Fruit fly (Drosophila melanogaster): ENCODE data around the gene Exd2.

Exd2 gene

DNA sequence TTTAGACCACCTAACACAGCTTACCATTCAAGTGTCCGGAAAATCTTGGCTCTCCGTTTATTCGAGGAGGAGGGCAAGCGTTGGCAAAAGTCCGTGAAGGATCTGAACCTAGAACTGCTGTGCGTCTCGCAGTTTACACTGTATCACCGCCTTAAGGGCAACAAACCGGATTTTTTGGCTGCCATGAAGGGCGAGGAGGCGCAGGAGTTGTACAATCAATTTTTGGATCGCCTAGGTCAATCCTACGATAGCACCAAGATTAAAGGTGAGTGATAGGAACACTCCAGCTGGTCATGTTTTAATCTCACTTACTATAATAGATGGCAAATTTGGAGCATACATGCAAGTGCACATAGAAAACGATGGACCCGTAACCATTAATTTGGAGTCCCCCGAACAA lies 5.2 kb downstream of the Exd2 start:
- no peak for TF ChIP-seq CG11617 (GFP tag; optimal IDR thresholded peaks at IDR 0.05)
- TF ChIP-seq CG1620 (GFP tag; optimal IDR thresholded peaks at IDR 0.05), result no peak
- no peak for TF ChIP-seq kay (GFP tag; ENCODE audit: borderline replicate concordance)
- no peak for TF ChIP-seq CG7101 (tag; optimal IDR thresholded peaks at IDR 0.05)
- no peak for TF ChIP-seq Mnt (GFP tag; optimal IDR thresholded peaks at IDR 0.05)
- TF ChIP-seq CG14711 (tag; optimal IDR thresholded peaks at IDR 0.05), result no peak
- no peak for TF ChIP-seq Crg-1 (GFP tag; optimal IDR thresholded peaks at IDR 0.05)
- no peak for TF ChIP-seq pad (GFP tag; optimal IDR thresholded peaks at IDR 0.05)
- TF ChIP-seq ovo (GFP tag; optimal IDR thresholded peaks at IDR 0.05), result no peak

dm6 chr3R:11429814-11430213 lies 5.7 kb downstream of the Exd2 start, which contains the start of gene Dtd:
Dtd (plus strand) TSS chr3R:11430061.
- TF ChIP-seq Crg-1 (GFP tag; optimal IDR thresholded peaks at IDR 0.05) (peak; percentile 54), CG33017 (tag; optimal IDR thresholded peaks at IDR 0.05) (peak; percentile 3), Mnt (GFP tag; optimal IDR thresholded peaks at IDR 0.05) (peak; percentile 44), CG7101 (tag; optimal IDR thresholded peaks at IDR 0.05) (peak; percentile 58), pad (GFP tag; optimal IDR thresholded peaks at IDR 0.05) (peak; percentile 51), CG12768 (GFP tag; optimal IDR thresholded peaks at IDR 0.05) (peak; percentile 54), kay (GFP tag; ENCODE audit: borderline replicate concordance) (no peak), CG14711 (tag; optimal IDR thresholded peaks at IDR 0.05) (peak; percentile 43), Hr96 (GFP tag; optimal IDR thresholded peaks at IDR 0.05) (no peak)

DNA sequence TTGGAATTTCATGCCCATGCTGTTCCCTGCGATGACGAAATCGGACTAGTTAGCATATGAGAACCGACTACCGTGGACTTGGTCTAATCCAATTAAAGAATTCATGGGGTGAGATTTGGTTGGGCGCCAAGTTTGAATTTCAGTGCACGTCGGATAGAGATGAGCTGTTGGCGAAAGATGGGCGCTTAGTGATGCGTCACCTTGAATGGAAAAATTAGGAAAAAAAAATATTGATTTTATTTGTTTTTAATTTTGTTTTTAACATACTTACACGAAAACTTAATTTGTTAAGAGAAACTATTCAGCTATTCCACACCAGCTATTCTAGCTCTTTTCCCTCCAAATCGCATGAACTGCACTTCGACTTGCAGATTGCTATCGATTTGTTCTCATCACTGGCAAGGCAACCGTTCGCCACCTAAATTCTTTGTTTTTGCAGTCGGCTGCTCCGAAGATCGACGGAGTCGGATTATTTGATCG lies 13.8 kb downstream of the Exd2 start, which contains the start of the genes ninaG and Sptz:
ninaG (minus strand) TSS at position 51 of the 480 bp plus-strand sequence.
Sptz (plus strand) TSS at position 450 of the 480 bp plus-strand sequence.
- TF ChIP-seq Hr96 (GFP tag; optimal IDR thresholded peaks at IDR 0.05) (peak; percentile 90), cic (GFP tag; optimal IDR thresholded peaks at IDR 0.05) (no peak), kay (GFP tag; ENCODE audit: borderline replicate concordance) (no peak), Clk (GFP tag; optimal IDR thresholded peaks at IDR 0.05) (peak; percentile 73), toe (GFP tag; optimal IDR thresholded peaks at IDR 0.05) (peak; percentile 89), ovo (GFP tag; optimal IDR thresholded peaks at IDR 0.05) (peak; percentile 76), CG7101 (tag; optimal IDR thresholded peaks at IDR 0.05) (peak; percentile 87), CG7045 (GFP tag; optimal IDR thresholded peaks at IDR 0.05) (peak; percentile 87), CG5204 (GFP tag; optimal IDR thresholded peaks at IDR 0.05) (peak; percentile 87), Crg-1 (GFP tag; optimal IDR thresholded peaks at IDR 0.05) (peak; percentile 84), cnc (optimal IDR thresholded peaks at IDR 0.05) (no peak), CG14711 (tag; optimal IDR thresholded peaks at IDR 0.05) (peak; percentile 82), Mnt (GFP tag; optimal IDR thresholded peaks at IDR 0.05) (peak; percentile 81), bab1 (GFP tag; optimal IDR thresholded peaks at IDR 0.05) (peak; percentile 88), CG12768 (GFP tag; optimal IDR thresholded peaks at IDR 0.05) (peak; percentile 88), tj (GFP tag; optimal IDR thresholded peaks at IDR 0.05) (peak; percentile 59), CG11617 (GFP tag; optimal IDR thresholded peaks at IDR 0.05) (peak; percentile 86), CG1620 (GFP tag; optimal IDR thresholded peaks at IDR 0.05) (peak; percentile 95), pad (GFP tag; optimal IDR thresholded peaks at IDR 0.05) (peak; percentile 73), CG33017 (tag; optimal IDR thresholded peaks at IDR 0.05) (peak; percentile 76)

- TF ChIP-seq CG33017 (tag; optimal IDR thresholded peaks at IDR 0.05) (no peak), CG5204 (GFP tag; optimal IDR thresholded peaks at IDR 0.05) (no peak), CG12768 (GFP tag; optimal IDR thresholded peaks at IDR 0.05) (peak; percentile 2)
Observed at dm6 chr3R:11418568-11418967, 16.9 kb downstream of the Exd2 start, which contains the start of the genes bumpel and CG45676. bumpel (minus strand) TSS chr3R:11418668. CG45676 (plus strand) TSS chr3R:11418885.

- TF ChIP-seq CG14711 (tag; optimal IDR thresholded peaks at IDR 0.05) (no peak), CG7045 (GFP tag; optimal IDR thresholded peaks at IDR 0.05) (no peak), ovo (GFP tag; optimal IDR thresholded peaks at IDR 0.05) (no peak), cic (GFP tag; optimal IDR thresholded peaks at IDR 0.05) (peak; percentile 1), Crg-1 (GFP tag; optimal IDR thresholded peaks at IDR 0.05) (peak; percentile 18), CG5204 (GFP tag; optimal IDR thresholded peaks at IDR 0.05) (no peak), kay (GFP tag; ENCODE audit: borderline replicate concordance) (peak; percentile 70), CG33017 (tag; optimal IDR thresholded peaks at IDR 0.05) (no peak), cnc (optimal IDR thresholded peaks at IDR 0.05) (no peak), Mnt (GFP tag; optimal IDR thresholded peaks at IDR 0.05) (peak; percentile 76), CG7101 (tag; optimal IDR thresholded peaks at IDR 0.05) (peak; percentile 40), tj (GFP tag; optimal IDR thresholded peaks at IDR 0.05) (no peak), Clk (GFP tag; optimal IDR thresholded peaks at IDR 0.05) (no peak), CG1620 (GFP tag; optimal IDR thresholded peaks at IDR 0.05) (no peak), Hr96 (GFP tag; optimal IDR thresholded peaks at IDR 0.05) (no peak), CG11617 (GFP tag; optimal IDR thresholded peaks at IDR 0.05) (no peak), CG12768 (GFP tag; optimal IDR thresholded peaks at IDR 0.05) (no peak), bab1 (GFP tag; optimal IDR thresholded peaks at IDR 0.05) (peak; percentile 19)
Observed at dm6 chr3R:11412371-11412770, 23.1 kb downstream of the Exd2 start, which contains the start of gene Ipo9. Ipo9 (plus strand) TSS chr3R:11412522.

DNA sequence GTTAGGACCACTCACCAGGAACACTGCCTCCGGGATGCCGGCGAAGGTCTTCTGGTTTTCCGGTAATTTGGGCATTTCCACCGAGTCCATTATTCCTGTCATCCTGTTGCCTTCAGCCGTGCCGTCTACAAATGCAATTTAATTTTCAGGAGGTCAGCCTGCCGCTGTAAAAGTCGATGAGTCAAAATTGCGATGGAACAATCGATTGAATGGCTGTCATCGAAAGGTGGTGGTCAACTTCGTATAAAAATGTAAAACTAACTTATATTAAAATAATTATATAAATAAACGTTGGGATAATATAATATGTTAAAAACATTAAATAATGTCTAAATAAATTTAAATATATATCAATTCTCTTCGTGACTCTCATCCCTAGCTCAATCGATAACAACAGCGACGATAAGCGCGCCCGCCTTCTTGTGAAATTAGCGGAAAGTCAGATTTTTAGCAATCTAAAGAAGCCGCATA lies 25.8 kb downstream of the Exd2 start, which contains the start of the genes mgr and Irbp:
mgr (minus strand) TSS at position 209 of the 471 bp plus-strand sequence.
Irbp (plus strand) TSS at position 381 of the 471 bp plus-strand sequence.
- TF ChIP-seq cic (GFP tag; optimal IDR thresholded peaks at IDR 0.05), result peak; percentile 4
- TF ChIP-seq toe (GFP tag; optimal IDR thresholded peaks at IDR 0.05), result peak; percentile 59
- TF ChIP-seq CG5204 (GFP tag; optimal IDR thresholded peaks at IDR 0.05), result peak; percentile 55
- TF ChIP-seq Hr96 (GFP tag; optimal IDR thresholded peaks at IDR 0.05), result peak; percentile 9
- peak; percentile 87 for TF ChIP-seq CG12768 (GFP tag; optimal IDR thresholded peaks at IDR 0.05)
- TF ChIP-seq CG7101 (tag; optimal IDR thresholded peaks at IDR 0.05), result peak; percentile 96
- no peak for TF ChIP-seq cnc (optimal IDR thresholded peaks at IDR 0.05)
- TF ChIP-seq Mnt (GFP tag; optimal IDR thresholded peaks at IDR 0.05), result peak; percentile 73
- TF ChIP-seq CG7045 (GFP tag; optimal IDR thresholded peaks at IDR 0.05), result peak; percentile 92
- TF ChIP-seq kay (GFP tag; ENCODE audit: borderline replicate concordance), result peak; percentile 76
- peak; percentile 71 for TF ChIP-seq ovo (GFP tag; optimal IDR thresholded peaks at IDR 0.05)
- peak; percentile 93 for TF ChIP-seq CG14711 (tag; optimal IDR thresholded peaks at IDR 0.05)
- TF ChIP-seq bab1 (GFP tag; optimal IDR thresholded peaks at IDR 0.05), result peak; percentile 95
- peak; percentile 64 for TF ChIP-seq Clk (GFP tag; optimal IDR thresholded peaks at IDR 0.05)
- peak; percentile 58 for TF ChIP-seq CG1620 (GFP tag; optimal IDR thresholded peaks at IDR 0.05)
- peak; percentile 66 for TF ChIP-seq tj (GFP tag; optimal IDR thresholded peaks at IDR 0.05)
- TF ChIP-seq Crg-1 (GFP tag; optimal IDR thresholded peaks at IDR 0.05), result peak; percentile 79
- TF ChIP-seq pad (GFP tag; optimal IDR thresholded peaks at IDR 0.05), result peak; percentile 76
- peak; percentile 91 for TF ChIP-seq CG33017 (tag; optimal IDR thresholded peaks at IDR 0.05)
- peak; percentile 91 for TF ChIP-seq CG11617 (GFP tag; optimal IDR thresholded peaks at IDR 0.05)

All from whole organism, adult.